Fruit fly (Drosophila melanogaster): ENCODE measurements around the gene Ibf2.
A peak's percentile ranks its signal among the peaks of the same experiment; 100 is the strongest.

The Ibf2 gene

DNA sequence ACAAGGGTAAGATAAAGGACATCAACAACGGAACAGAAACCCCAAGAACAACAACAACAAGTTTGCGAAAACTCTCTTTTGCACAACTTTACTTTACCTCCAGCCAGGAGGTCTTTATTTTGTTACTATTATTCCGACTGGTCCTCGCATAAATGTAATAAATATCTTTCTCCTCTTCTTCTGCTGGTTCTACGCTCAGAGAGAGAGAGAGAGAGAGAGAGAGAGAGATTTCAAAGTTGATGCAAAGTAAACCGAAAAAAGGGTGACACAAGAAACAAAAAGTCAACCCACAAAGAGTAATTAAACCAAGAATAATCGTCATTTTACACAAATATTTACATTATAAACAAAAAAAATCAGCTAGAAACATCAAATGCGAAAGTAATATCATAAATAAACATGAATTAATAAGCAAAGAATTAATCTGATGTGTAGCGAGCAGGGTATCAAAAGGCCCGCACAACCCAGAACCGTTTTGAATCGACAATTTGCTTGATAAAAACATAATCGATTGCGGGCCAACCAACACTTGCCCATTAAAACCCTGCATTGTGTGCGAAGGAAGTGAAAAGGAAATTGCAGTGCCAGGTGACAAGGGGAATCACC lies 28.2 kb downstream of the Ibf2 start (continued):
- no peak for TF ChIP-seq CG7271 (tag; optimal IDR thresholded peaks at IDR 0.05)
- TF ChIP-seq D19B (GFP tag; optimal IDR thresholded peaks at IDR 0.05) = peak; percentile 89
- no peak for TF ChIP-seq nau (GFP tag; optimal IDR thresholded peaks at IDR 0.05)
- peak; percentile 27 for TF ChIP-seq CG30403 (GFP tag; optimal IDR thresholded peaks at IDR 0.05)
- TF ChIP-seq wdn (GFP tag; IDR thresholded peaks at IDR 0.05) = no peak
- no peak for TF ChIP-seq Antp (GFP tag; optimal IDR thresholded peaks at IDR 0.05)
- TF ChIP-seq nerfin-2 (GFP tag; IDR thresholded peaks at IDR 0.05; ENCODE audit: partially characterized antibody) = no peak
- no peak for TF ChIP-seq CG32772 (GFP tag; IDR thresholded peaks at IDR 0.05)
- peak; percentile 20 for TF ChIP-seq CG6813 (GFP tag; optimal IDR thresholded peaks at IDR 0.05)
- TF ChIP-seq CG14441 (GFP tag; IDR thresholded peaks at IDR 0.05) = no peak
- TF ChIP-seq ato (GFP tag; IDR thresholded peaks at IDR 0.05; ENCODE audit: partially characterized antibody) = no peak
- no peak for TF ChIP-seq esg (GFP tag; conservative IDR thresholded peaks at IDR 0.05)
- no peak for TF ChIP-seq Fer3 (tag; optimal IDR thresholded peaks at IDR 0.05)
- TF ChIP-seq CG33213 (GFP tag; optimal IDR thresholded peaks at IDR 0.05) = no peak
- TF ChIP-seq Myb (GFP tag; optimal IDR thresholded peaks at IDR 0.05) = no peak
- no peak for TF ChIP-seq lola (GFP tag; optimal IDR thresholded peaks at IDR 0.05)
- TF ChIP-seq tup (GFP tag; optimal IDR thresholded peaks at IDR 0.05) = no peak
- no peak for TF ChIP-seq GATAe (GFP tag; conservative IDR thresholded peaks at IDR 0.05)
- TF ChIP-seq CG12391 (tag; optimal IDR thresholded peaks at IDR 0.05) = peak; percentile 26
- no peak for TF ChIP-seq Dp (GFP tag; optimal IDR thresholded peaks at IDR 0.05)
- no peak for TF ChIP-seq CG5953 (GFP tag; IDR thresholded peaks at IDR 0.05)
- TF ChIP-seq Bdp1 (GFP tag; optimal IDR thresholded peaks at IDR 0.05) = no peak
- TF ChIP-seq CG8359 (GFP tag; optimal IDR thresholded peaks at IDR 0.05; ENCODE audit: borderline replicate concordance) = no peak
- TF ChIP-seq CHES-1-like (GFP tag; optimal IDR thresholded peaks at IDR 0.05) = no peak
- TF ChIP-seq Gug (GFP tag; IDR thresholded peaks at IDR 0.05) = no peak
- no peak for TF ChIP-seq sima (GFP tag; optimal IDR thresholded peaks at IDR 0.05)
- no peak for TF ChIP-seq fu2 (GFP tag; optimal IDR thresholded peaks at IDR 0.05)
- peak; percentile 38 for TF ChIP-seq CG2120 (GFP tag; optimal IDR thresholded peaks at IDR 0.05)
- TF ChIP-seq Gsc (GFP tag; IDR thresholded peaks at IDR 0.05) = no peak
- TF ChIP-seq Eip74EF (GFP tag; optimal IDR thresholded peaks at IDR 0.05) = no peak
- TF ChIP-seq eyg (GFP tag; optimal IDR thresholded peaks at IDR 0.05) = no peak
- peak; percentile 37 for TF ChIP-seq Drgx (GFP tag; IDR thresholded peaks at IDR 0.05)
- TF ChIP-seq CG9932 (GFP tag; IDR thresholded peaks at IDR 0.05) = no peak
- no peak for TF ChIP-seq CG8765 (GFP tag; IDR thresholded peaks at IDR 0.05)
- TF ChIP-seq bbx (GFP tag; IDR thresholded peaks at IDR 0.05; ENCODE audit: partially characterized antibody) = no peak
- no peak for TF ChIP-seq hkb (optimal IDR thresholded peaks at IDR 0.05)
- TF ChIP-seq hkb (GFP tag; IDR thresholded peaks at IDR 0.05) = peak; percentile 37; the same call in 1 of the 2 replicates
- no peak for TF ChIP-seq hbn (GFP tag; IDR thresholded peaks at IDR 0.05; ENCODE audit: partially characterized antibody)
- no peak for TF ChIP-seq pb (GFP tag; optimal IDR thresholded peaks at IDR 0.05)
- no peak for TF ChIP-seq Jarid2 (GFP tag; optimal IDR thresholded peaks at IDR 0.05)
- TF ChIP-seq HLH3B (GFP tag; IDR thresholded peaks at IDR 0.05) = no peak
- peak; percentile 10; the same call in 1 of the 2 replicates for TF ChIP-seq slbo (GFP tag; IDR thresholded peaks at IDR 0.05)
- no peak for TF ChIP-seq ranshi (GFP tag; IDR thresholded peaks at IDR 0.05)
- TF ChIP-seq Opbp (GFP tag; IDR thresholded peaks at IDR 0.05; ENCODE audit: partially characterized antibody) = no peak
- TF ChIP-seq hb (GFP tag; IDR thresholded peaks at IDR 0.05; ENCODE audit: partially characterized antibody) = no peak
- peak; percentile 64 for TF ChIP-seq CG10274 (GFP tag; optimal IDR thresholded peaks at IDR 0.05)
- no peak for TF ChIP-seq CG42726 (GFP tag; IDR thresholded peaks at IDR 0.05; ENCODE audit: partially characterized antibody)
- no peak for TF ChIP-seq CG16779 (GFP tag; IDR thresholded peaks at IDR 0.05)
- TF ChIP-seq pros (GFP tag; optimal IDR thresholded peaks at IDR 0.05) = no peak
- no peak for TF ChIP-seq CG13123 (GFP tag; optimal IDR thresholded peaks at IDR 0.05)

All from whole organism, embryonic.